Worm (Caenorhabditis elegans) whole organism, early embryonic: ENCODE measurements around the gene fbxa-158.
"Not testable (repeated sequence)": the region's sequence is repeated elsewhere in the genome, so short reads cannot be mapped to it uniquely, and the experiment has no call there.

Source experiments
- B0310.2 ChIP-seq: sonication (generic microtip); optimal IDR thresholded peaks from 2 replicates; lab custom pipeline; 2016; ENCODE audit warnings: mild to moderate bottlenecking, missing genetic modification characterization, missing compliant biosample characterization
- F13C5.2 ChIP-seq: sonication (generic microtip); optimal IDR thresholded peaks from 2 replicates; lab custom pipeline; 2017; ENCODE audit warnings: mild to moderate bottlenecking, missing genetic modification characterization, inconsistent platforms, missing compliant biosample characterization
- aly-1 ChIP-seq: sonication (generic microtip); optimal IDR thresholded peaks from 2 replicates; lab custom pipeline; 2016; ENCODE audit warnings: missing genetic modification characterization, missing compliant biosample characterization
- ama-1 ChIP-seq: fragments of 150-350 bp; optimal IDR thresholded peaks from 2 replicates; lab custom pipeline; 2014
- ceh-13 ChIP-seq: fragments of 200-800 bp; sonication (Bioruptor generic); optimal IDR thresholded peaks from 2 replicates; lab custom pipeline; 2018; ENCODE audit warnings: mild to moderate bottlenecking, missing genetic modification characterization, missing compliant biosample characterization
- ceh-36 ChIP-seq: sonication (generic microtip); optimal IDR thresholded peaks from 2 replicates; lab custom pipeline; 2016; ENCODE audit warnings: missing genetic modification characterization, inconsistent platforms, missing compliant biosample characterization
- ets-7 ChIP-seq: sonication (generic microtip); optimal IDR thresholded peaks from 2 replicates; lab custom pipeline; 2016; ENCODE audit warnings: missing genotype, missing genetic modification characterization, missing compliant biosample characterization
- flt-1 ChIP-seq: fragments of 200-800 bp; sonication (Bioruptor generic); IDR thresholded peaks from 2 replicates; pipeline ENCODE4 v1.3.6; 2022; ENCODE audit warnings: missing genetic modification characterization, missing compliant biosample characterization
- hmbx-1 ChIP-seq: sonication (generic microtip); optimal IDR thresholded peaks from 2 replicates; lab custom pipeline; 2016; ENCODE audit warnings: mild to moderate bottlenecking, missing genetic modification characterization, missing compliant biosample characterization
- hmg-4 ChIP-seq: fragments of 200-800 bp; sonication (Bioruptor generic); optimal IDR thresholded peaks from 2 replicates; lab custom pipeline; 2018; ENCODE audit warnings: mild to moderate bottlenecking, missing genetic modification characterization, missing compliant biosample characterization
- hnd-1 ChIP-seq: sonication (generic microtip); optimal IDR thresholded peaks from 2 replicates; lab custom pipeline; 2016; ENCODE audit warnings: missing genetic modification characterization, missing compliant biosample characterization
- pes-1 ChIP-seq: fragments of 200-800 bp; sonication (Bioruptor generic); IDR thresholded peaks from 2 replicates; pipeline ENCODE4 v1.3.6; 2022; ENCODE audit warnings: missing genetic modification reagents, missing genetic modification characterization, missing compliant biosample characterization
- scrt-1 ChIP-seq: fragments of 200-800 bp; sonication (Bioruptor generic); IDR thresholded peaks from 2 replicates; pipeline ENCODE4 v1.3.6; 2022; ENCODE audit warnings: missing genetic modification characterization, missing compliant biosample characterization
- sea-1 ChIP-seq: fragments of 200-800 bp; sonication (Bioruptor generic); conservative IDR thresholded peaks from 2 replicates; pipeline ENCODE4 v1.3.6; 2022; ENCODE audit warnings: missing genetic modification characterization, missing compliant biosample characterization
- tbx-11 ChIP-seq: fragments of 200-800 bp; sonication (Bioruptor generic); IDR thresholded peaks from 2 replicates; pipeline ENCODE4 v1.3.6; 2022; ENCODE audit warnings: missing genetic modification characterization, missing compliant biosample characterization
- tbx-37 ChIP-seq: fragments of 200-800 bp; sonication (Bioruptor generic); conservative IDR thresholded peaks from 2 replicates; pipeline ENCODE4 v1.3.6; 2022; ENCODE audit warnings: missing genetic modification reagents, missing genetic modification characterization, missing compliant biosample characterization
- tra-4 ChIP-seq: sonication (generic microtip); optimal IDR thresholded peaks from 2 replicates; lab custom pipeline; 2017; ENCODE audit warnings: missing genetic modification characterization, missing compliant biosample characterization

The fbxa-158 gene

DNA sequence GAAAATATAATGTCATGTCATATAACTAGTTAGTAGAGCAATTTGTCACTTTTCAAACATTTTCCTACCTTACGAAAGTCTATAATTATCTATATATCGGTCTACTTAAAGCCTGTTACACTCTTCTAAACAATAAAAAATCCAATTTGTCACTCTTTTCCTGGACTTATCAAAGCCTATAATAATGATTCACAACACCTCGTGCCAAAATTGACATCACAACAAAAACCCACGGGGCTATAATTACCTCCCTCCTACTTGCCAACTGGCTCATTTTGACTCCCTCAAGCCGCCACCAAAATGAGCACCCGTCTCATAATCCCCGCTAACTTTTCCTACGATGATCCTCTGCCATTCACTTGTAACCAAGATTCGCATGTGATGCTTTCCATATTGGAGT, 15.3 kb upstream of the fbxa-158 start, which contains the start of gene srg-20:
Gene srg-20 (plus strand): TSS at position 301 of the 400 bp plus-strand sequence.
- not testable (repeated sequence) for TF ChIP-seq ceh-13 (GFP tag; lab: Kevin White, UChicago); flt-1 (GFP tag; lab: Robert Waterston, UW); F13C5.2

- no peak for TF ChIP-seq sea-1
- TF ChIP-seq ets-7, result no peak
- TF ChIP-seq aly-1 (tag; lab: Kevin White, UChicago), result no peak
- no peak for TF ChIP-seq flt-1 (GFP tag; lab: Robert Waterston, UW)
- TF ChIP-seq ceh-36 (tag; lab: Kevin White, UChicago), result no peak
- TF ChIP-seq hmg-4, result no peak
- no peak for TF ChIP-seq tbx-11
- no peak for TF ChIP-seq hmbx-1 (tag; lab: Kevin White, UChicago)
- no peak for TF ChIP-seq tra-4 (tag; lab: Kevin White, UChicago)
- TF ChIP-seq hnd-1 (tag; lab: Kevin White, UChicago), result no peak
- TF ChIP-seq F13C5.2, result no peak
- TF ChIP-seq scrt-1 (GFP tag; lab: Robert Waterston, UW), result no peak
- no peak for TF ChIP-seq pes-1 (GFP tag; lab: Robert Waterston, UW)
- TF ChIP-seq tbx-37 (GFP tag; lab: Robert Waterston, UW), result no peak
- TF ChIP-seq ama-1 (lab: Kevin White, UChicago), result no peak
- no peak for TF ChIP-seq B0310.2 (tag; lab: Kevin White, UChicago)
- TF ChIP-seq ceh-13 (GFP tag; lab: Kevin White, UChicago), result no peak
Measured at ce11 chrII:1635969-1636368, 14.9 kb upstream of the fbxa-158 start.

DNA sequence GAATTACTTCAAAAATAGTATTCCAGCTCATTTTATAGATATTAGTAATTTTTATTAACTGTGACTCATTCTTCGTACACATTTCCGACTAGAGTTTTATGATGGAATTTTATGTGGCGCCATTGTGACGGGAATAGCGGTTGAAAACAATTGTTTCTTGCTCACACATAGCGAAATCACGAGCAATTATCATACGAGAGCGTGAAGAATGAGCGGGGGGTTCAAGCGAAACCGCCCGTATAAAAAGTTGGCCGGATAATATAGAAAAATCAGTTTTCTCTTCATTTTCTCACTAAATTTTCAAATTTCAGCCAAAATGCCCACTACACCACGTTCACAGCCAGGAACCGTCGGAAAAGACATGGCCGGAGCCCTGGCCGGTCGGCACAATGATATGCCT, 12.4 kb upstream of the fbxa-158 start, which contains the start of gene C08E3.1:
Gene C08E3.1 (plus strand): TSS at position 301 of the 400 bp plus-strand sequence.
- TF ChIP-seq flt-1 (GFP tag; lab: Robert Waterston, UW); F13C5.2; hnd-1 (tag; lab: Kevin White, UChicago): not testable (repeated sequence)

ce11 chrII:1632216-1632615, 11.1 kb upstream of the fbxa-158 start, which contains the start of gene C08E3.13:
TSS of gene C08E3.13 (minus strand) at chrII:1632316.
- not testable (repeated sequence) for TF ChIP-seq B0310.2 (tag; lab: Kevin White, UChicago); sea-1; tbx-11

DNA sequence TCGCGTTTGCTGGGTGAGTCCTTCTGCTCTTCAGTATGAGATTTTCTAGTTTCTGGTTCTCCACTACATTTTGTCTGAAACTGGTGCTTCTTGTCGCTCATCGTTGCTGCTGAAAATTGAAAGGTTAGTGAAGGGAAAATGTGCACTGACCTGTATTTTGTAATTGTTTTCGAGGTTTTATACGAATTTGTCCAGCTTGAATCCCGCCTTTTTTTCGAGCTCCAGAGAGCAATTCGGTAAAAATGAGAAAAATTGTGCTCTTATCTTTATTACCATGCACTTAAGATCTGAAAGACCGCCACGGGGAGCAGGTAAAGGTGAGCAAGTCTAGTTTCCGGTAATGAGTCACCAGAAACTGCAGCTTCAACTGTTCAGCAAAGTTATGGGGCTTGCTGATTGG, 6.7 kb upstream of the fbxa-158 start, which contains the start of gene C08E3.15:
Gene C08E3.15 (minus strand): TSS at position 101 of the 400 bp plus-strand sequence.
- TF ChIP-seq ama-1 (lab: Kevin White, UChicago); ceh-36 (tag; lab: Kevin White, UChicago); aly-1 (tag; lab: Kevin White, UChicago): not testable (repeated sequence)

ce11 chrII:1625666-1626065, 4.6 kb upstream of the fbxa-158 start, which contains the start of gene C08E3.14:
TSS of gene C08E3.14 (plus strand) at chrII:1625966.
- TF ChIP-seq ceh-13 (GFP tag; lab: Kevin White, UChicago), result no peak
- TF ChIP-seq ama-1 (lab: Kevin White, UChicago), result no peak
- no peak for TF ChIP-seq ets-7
- no peak for TF ChIP-seq F13C5.2
- no peak for TF ChIP-seq hnd-1 (tag; lab: Kevin White, UChicago)
- no peak for TF ChIP-seq aly-1 (tag; lab: Kevin White, UChicago)
- no peak for TF ChIP-seq hmg-4

DNA sequence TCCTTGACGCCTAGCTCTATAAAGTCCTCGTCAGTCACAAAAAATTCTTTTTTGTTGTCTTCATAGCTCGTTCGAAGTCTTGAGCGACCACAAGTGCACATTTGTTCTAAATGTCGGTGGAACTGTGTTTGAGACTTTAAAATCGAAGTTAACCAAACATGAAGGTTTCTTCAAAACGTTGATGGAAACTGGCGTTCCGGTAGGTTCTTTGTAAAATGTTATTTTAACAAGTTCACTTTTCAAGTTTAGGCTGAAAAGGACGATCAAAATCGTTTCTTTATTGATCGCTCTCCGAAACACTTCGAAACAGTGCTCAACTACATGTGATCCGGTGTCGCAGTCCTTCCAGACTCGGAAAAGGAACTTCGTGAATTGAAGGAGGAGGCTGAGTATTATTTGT, 3.5 kb upstream of the fbxa-158 start, which contains the start of gene fbxa-160:
Gene fbxa-160 (minus strand): TSS at position 101 of the 400 bp plus-strand sequence.
- TF ChIP-seq ama-1 (lab: Kevin White, UChicago) (no peak), ceh-13 (GFP tag; lab: Kevin White, UChicago) (no peak)

DNA sequence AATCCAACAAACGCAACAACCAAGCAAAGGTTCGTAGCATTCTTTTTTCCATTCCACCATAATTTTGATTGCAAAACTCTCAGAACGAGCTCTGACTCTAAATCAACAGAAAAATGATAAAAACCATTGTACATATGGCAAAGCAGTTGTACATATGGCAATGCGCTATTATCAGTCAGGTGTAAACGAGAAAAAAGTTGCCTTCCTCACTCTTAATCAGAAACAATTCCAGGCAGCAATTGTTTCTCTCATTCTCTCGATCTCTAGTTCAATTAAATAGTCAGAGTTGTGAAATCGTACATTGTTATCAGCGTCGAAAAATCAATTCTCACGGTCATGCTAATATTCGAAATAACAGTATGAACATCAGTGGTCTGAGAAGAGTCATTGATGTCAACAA, 715 bp upstream of the fbxa-158 start:
- TF ChIP-seq ceh-36 (tag; lab: Kevin White, UChicago) (no peak), tra-4 (tag; lab: Kevin White, UChicago) (no peak), flt-1 (GFP tag; lab: Robert Waterston, UW) (no peak), hnd-1 (tag; lab: Kevin White, UChicago) (no peak)

- TF ChIP-seq pes-1 (GFP tag; lab: Robert Waterston, UW), result no peak
- no peak for TF ChIP-seq ceh-13 (GFP tag; lab: Kevin White, UChicago)
- no peak for TF ChIP-seq aly-1 (tag; lab: Kevin White, UChicago)
- TF ChIP-seq hmg-4, result no peak
- no peak for TF ChIP-seq tbx-37 (GFP tag; lab: Robert Waterston, UW)
- no peak for TF ChIP-seq hnd-1 (tag; lab: Kevin White, UChicago)
- no peak for TF ChIP-seq flt-1 (GFP tag; lab: Robert Waterston, UW)
- no peak for TF ChIP-seq F13C5.2
- no peak for TF ChIP-seq hmbx-1 (tag; lab: Kevin White, UChicago)
- no peak for TF ChIP-seq tra-4 (tag; lab: Kevin White, UChicago)
- no peak for TF ChIP-seq ets-7
- no peak for TF ChIP-seq scrt-1 (GFP tag; lab: Robert Waterston, UW)
- no peak for TF ChIP-seq tbx-11
- no peak for TF ChIP-seq sea-1
- TF ChIP-seq ama-1 (lab: Kevin White, UChicago), result no peak
Measured at ce11 chrII:1618948-1619347, 2.1 kb downstream of the fbxa-158 start, which contains the start of gene fbxa-166. TSS of gene fbxa-166 (minus strand) at chrII:1619048.
